Fruit fly (Drosophila melanogaster) whole organism, embryonic: ENCODE measurements around the gene CG42486.

Experiments used
- B-H2 ChIP-seq: fragments of 200-800 bp; sonication (Bioruptor generic); optimal IDR thresholded peaks from 2 replicates; lab custom pipeline; 2018; ENCODE audit warnings: missing biosample characterization, mild to moderate bottlenecking, missing genetic modification characterization
- CG12236 ChIP-seq: fragments of 200-800 bp; sonication (Bioruptor generic); optimal IDR thresholded peaks from 2 replicates; lab custom pipeline; 2016; ENCODE audit warnings: missing biosample characterization, missing genetic modification characterization
- CG12299 ChIP-seq: fragments of 200-800 bp; sonication (Bioruptor generic); optimal IDR thresholded peaks from 2 replicates; lab custom pipeline; 2018; ENCODE audit warnings: missing biosample characterization, mild to moderate bottlenecking, missing genetic modification characterization
- CG12744 ChIP-seq: fragments of 200-800 bp; sonication (Bioruptor generic); optimal IDR thresholded peaks from 2 replicates; lab custom pipeline; 2016; ENCODE audit warnings: missing biosample characterization, missing genetic modification characterization
- CG13287 ChIP-seq: fragments of 200-800 bp; sonication (Bioruptor generic); IDR thresholded peaks from 2 replicates; pipeline ENCODE4 v1.3.6; 2022; ENCODE audit warnings: missing biosample characterization, missing genetic modification characterization; ENCODE audit not compliant: partially characterized antibody
- CG17385 ChIP-seq: fragments of 200-800 bp; sonication (Bioruptor generic); optimal IDR thresholded peaks from 3 replicates; lab custom pipeline; 2018; ENCODE audit warnings: missing biosample characterization, mild to moderate bottlenecking, missing genetic modification characterization
- CG1832 ChIP-seq: fragments of 200-800 bp; sonication (Bioruptor generic); optimal IDR thresholded peaks from 2 replicates; lab custom pipeline; 2017; ENCODE audit warnings: missing biosample characterization, mild to moderate bottlenecking, missing genetic modification characterization, inconsistent platforms
- CG2712 ChIP-seq: fragments of 200-800 bp; optimal IDR thresholded peaks from 3 replicates; lab custom pipeline; 2019; ENCODE audit warnings: missing biosample characterization, mild to moderate bottlenecking, missing genetic modification characterization, moderate library complexity
- CG32532 ChIP-seq: fragments of 200-800 bp; sonication (Bioruptor generic); IDR thresholded peaks from 2 replicates; pipeline ENCODE4 v1.3.6; 2022; ENCODE audit warnings: missing biosample characterization, missing genetic modification characterization
- CG32772 ChIP-seq: fragments of 200-800 bp; sonication (Bioruptor generic); IDR thresholded peaks from 2 replicates; pipeline ENCODE4 v1.3.6; 2022; ENCODE audit warnings: missing biosample characterization, missing genetic modification characterization
- CG42726 ChIP-seq: fragments of 200-800 bp; sonication (Bioruptor generic); IDR thresholded peaks from 2 replicates; pipeline ENCODE4 v1.3.6; 2022; ENCODE audit warnings: missing biosample characterization, missing genetic modification characterization; ENCODE audit not compliant: partially characterized antibody
- CG7928 ChIP-seq: fragments of 200-800 bp; sonication (Bioruptor generic); optimal IDR thresholded peaks from 2 replicates; lab custom pipeline; 2017; ENCODE audit warnings: missing biosample characterization, mild to moderate bottlenecking, missing genetic modification characterization
- CG8944 ChIP-seq: fragments of 200-800 bp; sonication (Bioruptor generic); optimal IDR thresholded peaks from 3 replicates; lab custom pipeline; 2016; ENCODE audit warnings: missing biosample characterization, missing genetic modification characterization
- D ChIP-seq, 2 experiments: fragments of 200-800 bp in 1 of 2; fragments of >200 bp in 1 of 2; sonication (Bioruptor generic) in 1 of 2; optimal IDR thresholded peaks; 2 replicates in 1 of 2; 3 replicates in 1 of 2; lab custom pipeline; 2017; ENCODE audit warnings: mild to moderate bottlenecking in 1 of 2, missing biosample characterization in 1 of 2, missing genetic modification characterization in 1 of 2, missing genetic modification reagents in 1 of 2
- Doc3 ChIP-seq: fragments of 200-800 bp; sonication (Bioruptor generic); IDR thresholded peaks from 3 replicates; pipeline ENCODE4 v1.3.6; 2022; ENCODE audit warnings: missing biosample characterization, missing genetic modification characterization; ENCODE audit not compliant: partially characterized antibody
- Dp ChIP-seq: fragments of 200-800 bp; sonication (Bioruptor generic); optimal IDR thresholded peaks from 2 replicates; lab custom pipeline; 2018; ENCODE audit warnings: missing biosample characterization, mild to moderate bottlenecking, missing genetic modification characterization, moderate library complexity
- Ets97D ChIP-seq: fragments of 200-800 bp; sonication (Bioruptor generic); optimal IDR thresholded peaks from 3 replicates; lab custom pipeline; 2016; ENCODE audit warnings: missing biosample characterization, missing genetic modification characterization
- Mes4 ChIP-seq: fragments of 200-800 bp; sonication (Bioruptor generic); optimal IDR thresholded peaks from 2 replicates; lab custom pipeline; 2016; ENCODE audit warnings: missing biosample characterization, missing genetic modification characterization
- Nf-YC ChIP-seq: fragments of 200-800 bp; optimal IDR thresholded peaks from 3 replicates; lab custom pipeline; 2019; ENCODE audit warnings: missing biosample characterization, mild to moderate bottlenecking, missing genetic modification characterization, moderate library complexity
- Scr ChIP-seq: fragments of 200-800 bp; sonication (Bioruptor generic); IDR thresholded peaks from 2 replicates; pipeline ENCODE4 v1.3.6; 2022; ENCODE audit warnings: missing biosample characterization, missing genetic modification characterization; ENCODE audit not compliant: partially characterized antibody
- Trl ChIP-seq, 3 experiments: fragments of >200 bp in 2 of 3; fragments of 200-800 bp in 1 of 3; sonication (Bioruptor generic) in 1 of 3; optimal IDR thresholded peaks; 2 replicates in 1 of 3; 3 replicates in 2 of 3; lab custom pipeline; 2016 to 2017; ENCODE audit warnings: missing biosample characterization in 1 of 3, missing genetic modification characterization in 1 of 3
- abd-A ChIP-seq: fragments of 200-800 bp; sonication (Bioruptor generic); optimal IDR thresholded peaks from 3 replicates; lab custom pipeline; 2019; ENCODE audit warnings: missing biosample characterization, mild to moderate bottlenecking, missing genetic modification characterization, moderate library complexity
- ato ChIP-seq: fragments of 200-800 bp; sonication (Bioruptor generic); IDR thresholded peaks from 2 replicates; pipeline ENCODE4 v1.3.6; 2022; ENCODE audit warnings: missing biosample characterization, missing genetic modification characterization; ENCODE audit not compliant: partially characterized antibody
- bsh ChIP-seq, 2 experiments: fragments of 200-800 bp; sonication (Bioruptor generic); optimal IDR thresholded peaks; 2 replicates each; lab custom pipeline; 2017 to 2018; ENCODE audit warnings: mild to moderate bottlenecking in 2 of 2, missing biosample characterization in 2 of 2, missing genetic modification characterization in 2 of 2, moderate library complexity in 1 of 2
- cas ChIP-seq: fragments of 200-800 bp; sonication (Bioruptor generic); IDR thresholded peaks from 2 replicates; pipeline ENCODE4 v1.3.6; 2022; ENCODE audit warnings: missing biosample characterization, missing genetic modification characterization
- chn ChIP-seq: fragments of 200-800 bp; sonication (Bioruptor generic); optimal IDR thresholded peaks from 2 replicates; lab custom pipeline; 2016; ENCODE audit warnings: missing biosample characterization, missing genetic modification characterization
- crc ChIP-seq: fragments of 200-800 bp; sonication (Bioruptor generic); optimal IDR thresholded peaks from 2 replicates; lab custom pipeline; 2016; ENCODE audit warnings: missing biosample characterization, missing genetic modification characterization
- ftz-f1 ChIP-seq: fragments of 200-800 bp; sonication (Bioruptor generic); optimal IDR thresholded peaks from 2 replicates; lab custom pipeline; 2016; ENCODE audit warnings: missing biosample characterization, missing genetic modification characterization
- gfzf ChIP-seq: fragments of 200-800 bp; sonication (Bioruptor generic); optimal IDR thresholded peaks from 2 replicates; lab custom pipeline; 2016; ENCODE audit warnings: missing biosample characterization, mild to moderate bottlenecking, missing genetic modification characterization, moderate library complexity
- gro ChIP-seq: fragments of 200-800 bp; sonication (Bioruptor generic); optimal IDR thresholded peaks from 2 replicates; lab custom pipeline; 2016; ENCODE audit warnings: missing biosample characterization, missing genetic modification characterization
- lbe ChIP-seq: fragments of 200-800 bp; sonication (Bioruptor generic); optimal IDR thresholded peaks from 2 replicates; lab custom pipeline; 2016; ENCODE audit warnings: missing biosample characterization, mild to moderate bottlenecking, missing genetic modification characterization
- mld ChIP-seq: fragments of 200-800 bp; sonication (Bioruptor generic); IDR thresholded peaks from 3 replicates; pipeline ENCODE4 v1.3.6; 2022; ENCODE audit warnings: missing biosample characterization, missing genetic modification characterization; ENCODE audit not compliant: partially characterized antibody
- nerfin-1 ChIP-seq: fragments of 200-800 bp; sonication (Bioruptor generic); optimal IDR thresholded peaks from 3 replicates; lab custom pipeline; 2019; ENCODE audit warnings: missing biosample characterization, mild to moderate bottlenecking, missing genetic modification characterization, moderate library complexity
- nom ChIP-seq: fragments of 200-800 bp; sonication (Bioruptor generic); optimal IDR thresholded peaks from 2 replicates; lab custom pipeline; 2017; ENCODE audit warnings: missing biosample characterization, missing genetic modification characterization, mild to moderate bottlenecking, moderate library complexity, missing genetic modification reagents
- odd ChIP-seq: fragments of 200-800 bp; sonication (Bioruptor generic); optimal IDR thresholded peaks from 2 replicates; lab custom pipeline; 2017; ENCODE audit warnings: missing biosample characterization, mild to moderate bottlenecking, missing genetic modification characterization
- onecut ChIP-seq: fragments of 200-800 bp; sonication (Bioruptor generic); IDR thresholded peaks from 2 replicates; pipeline ENCODE4 v1.3.6; 2022; ENCODE audit warnings: missing biosample characterization, missing genetic modification characterization
- psq ChIP-seq: fragments of 200-800 bp; sonication (Bioruptor generic); optimal IDR thresholded peaks from 2 replicates; lab custom pipeline; 2017; ENCODE audit warnings: missing biosample characterization, missing genetic modification characterization
- scrt ChIP-seq: fragments of 200-800 bp; sonication (Bioruptor generic); optimal IDR thresholded peaks from 2 replicates; lab custom pipeline; 2018; ENCODE audit warnings: missing biosample characterization, mild to moderate bottlenecking, missing genetic modification characterization, moderate library complexity
- sna ChIP-seq: fragments of 200-800 bp; sonication (Bioruptor generic); IDR thresholded peaks from 2 replicates; pipeline ENCODE4 v1.3.6; 2022; ENCODE audit warnings: missing biosample characterization, missing genetic modification characterization; ENCODE audit not compliant: partially characterized antibody
- sob ChIP-seq: fragments of 200-800 bp; sonication (Bioruptor generic); IDR thresholded peaks from 2 replicates; pipeline ENCODE4 v1.3.6; 2022; ENCODE audit warnings: missing biosample characterization, missing genetic modification characterization
- sug ChIP-seq: fragments of 200-800 bp; optimal IDR thresholded peaks from 2 replicates; lab custom pipeline; 2019; ENCODE audit warnings: missing biosample characterization, mild to moderate bottlenecking, missing genetic modification characterization, moderate library complexity
- tll ChIP-seq, 2 experiments: fragments of 200-800 bp in 1 of 2; fragments of >200 bp in 1 of 2; sonication (Bioruptor generic) in 1 of 2; optimal IDR thresholded peaks; 2 replicates each; lab custom pipeline; 2017 to 2019; ENCODE audit warnings: missing biosample characterization in 2 of 2, missing genetic modification characterization in 2 of 2, mild to moderate bottlenecking in 1 of 2, moderate library complexity in 1 of 2
- tna ChIP-seq: fragments of 200-800 bp; sonication (Bioruptor generic); IDR thresholded peaks from 2 replicates; pipeline ENCODE4 v1.3.6; 2022; ENCODE audit warnings: missing biosample characterization, missing genetic modification characterization; ENCODE audit not compliant: partially characterized antibody
- unc-4 ChIP-seq: fragments of 200-800 bp; sonication (Bioruptor generic); IDR thresholded peaks from 2 replicates; pipeline ENCODE4 v1.3.6; 2022; ENCODE audit warnings: missing biosample characterization, missing genetic modification characterization; ENCODE audit not compliant: partially characterized antibody

The CG42486 gene

dm6 chr2L:11806701-11807674 is 35.9 kb upstream of the CG42486 start (continued):
- no peak for TF ChIP-seq Ets97D (GFP tag; lab: Kevin White, UChicago)
- no peak for TF ChIP-seq CG7928 (GFP tag; lab: Kevin White, UChicago)
- TF ChIP-seq abd-A (tag; lab: Kevin White, UChicago): peak; percentile 99
- no peak for TF ChIP-seq mld (GFP tag; lab: Robert Waterston, UW)
- peak; percentile 23; the same call in 1 of the 2 replicates for TF ChIP-seq CG13287 (GFP tag; lab: Robert Waterston, UW)
- TF ChIP-seq CG12299 (tag; lab: Kevin White, UChicago): peak; percentile 30
- TF ChIP-seq psq (GFP tag; lab: Kevin White, UChicago): peak; percentile 98
- peak; percentile 33 for TF ChIP-seq CG2712 (tag; lab: Kevin White, UChicago)
- TF ChIP-seq ato: peak; percentile 7; the same call in 1 of the 2 replicates
- TF ChIP-seq Doc3 (GFP tag; lab: Robert Waterston, UW): peak; percentile 51; the same call in 1 of the 3 replicates
- TF ChIP-seq tna (GFP tag; lab: Robert Waterston, UW): no peak
- TF ChIP-seq CG12236 (GFP tag; lab: Kevin White, UChicago): peak; percentile 6
- TF ChIP-seq Dp: no peak
- TF ChIP-seq D (optimal IDR thresholded peaks at IDR 0.05; lab: Kevin White, UChicago): no peak
- TF ChIP-seq D (GFP tag; optimal IDR thresholded peaks at IDR 0.05; lab: Kevin White, UChicago): no peak
- peak; percentile 22 for TF ChIP-seq chn
- no peak for TF ChIP-seq CG8944
- TF ChIP-seq nom: peak; percentile 93
- TF ChIP-seq Nf-YC (tag; lab: Kevin White, UChicago): peak; percentile 87
- TF ChIP-seq lbe (GFP tag; lab: Kevin White, UChicago): peak; percentile 56
- peak; percentile 52 for TF ChIP-seq CG32772 (GFP tag; lab: Robert Waterston, UW)
- TF ChIP-seq scrt: peak; percentile 22
- peak; percentile 32; the same call in 1 of the 2 replicates for TF ChIP-seq sna
- peak; percentile 30; the same call in 1 of the 2 replicates for TF ChIP-seq sob (GFP tag; lab: Robert Waterston, UW)
- peak; percentile 39 for TF ChIP-seq nerfin-1 (tag; lab: Kevin White, UChicago)
- peak; percentile 35 for TF ChIP-seq CG17385
- TF ChIP-seq CG42726 (GFP tag; lab: Robert Waterston, UW): 0 out of 2 replicates have a peak, but pooled peaks have one; percentile 44
- no peak for TF ChIP-seq crc (GFP tag; lab: Kevin White, UChicago)
- TF ChIP-seq gro (GFP tag; lab: Kevin White, UChicago): peak; percentile 73
- TF ChIP-seq Trl (optimal IDR thresholded peaks at IDR 0.05; lab: Kevin White, UChicago): peak; percentile 88 to 99
- peak; percentile 65 for TF ChIP-seq Trl (GFP tag; optimal IDR thresholded peaks at IDR 0.05; lab: Kevin White, UChicago)
- TF ChIP-seq ftz-f1: peak; percentile 55
- peak; percentile 17; the same call in 1 of the 2 replicates for TF ChIP-seq CG32532 (GFP tag; lab: Robert Waterston, UW)
- TF ChIP-seq odd: peak; percentile 22
- TF ChIP-seq B-H2 (GFP tag; lab: Kevin White, UChicago): peak; percentile 25
- TF ChIP-seq gfzf (GFP tag; lab: Kevin White, UChicago): no peak
- TF ChIP-seq bsh (GFP tag; optimal IDR thresholded peaks at IDR 0.05; lab: Kevin White, UChicago): peak in 1 of 2 experiments; percentile 82
- TF ChIP-seq tll (GFP tag; optimal IDR thresholded peaks at IDR 0.05; lab: Kevin White, UChicago): no peak
- TF ChIP-seq Scr (GFP tag; lab: Robert Waterston, UW): peak; percentile 17
- TF ChIP-seq sug (tag; lab: Kevin White, UChicago): peak; percentile 87
- TF ChIP-seq cas (GFP tag; lab: Robert Waterston, UW): no peak
- peak; percentile 48 for TF ChIP-seq unc-4
- TF ChIP-seq CG12744: peak; percentile 13
- TF ChIP-seq onecut (GFP tag; lab: Robert Waterston, UW): peak; percentile 67; the same call in 1 of the 2 replicates
- TF ChIP-seq CG1832: peak; percentile 88
- no peak for TF ChIP-seq Mes4 (GFP tag; lab: Kevin White, UChicago)
